Worm (Caenorhabditis elegans): ENCODE data around the gene grd-5.

Gene grd-5

ce11 chrV:8654460-8655419 is 35.9 kb downstream of the grd-5 start:
- TF ChIP-seq dao-5 (tag; optimal IDR thresholded peaks at IDR 0.05) (no peak), him-1 (tag; optimal IDR thresholded peaks at IDR 0.05) (no peak), W03F9.2 (tag; optimal IDR thresholded peaks at IDR 0.05) (no peak)

ce11 chrV:8657911-8658310 is 39.1 kb downstream of the grd-5 start:
- TF ChIP-seq him-1 (tag; optimal IDR thresholded peaks at IDR 0.05) (no peak), dao-5 (tag; optimal IDR thresholded peaks at IDR 0.05) (no peak), W03F9.2 (tag; optimal IDR thresholded peaks at IDR 0.05) (no peak)

- TF ChIP-seq dao-5 (tag; optimal IDR thresholded peaks at IDR 0.05) (no peak), W03F9.2 (tag; optimal IDR thresholded peaks at IDR 0.05) (no peak), him-1 (tag; optimal IDR thresholded peaks at IDR 0.05) (no peak)
Measured at ce11 chrV:8658577-8659362, 39.9 kb downstream of the grd-5 start.

ce11 chrV:8660475-8660874 is 41.6 kb downstream of the grd-5 start:
- TF ChIP-seq him-1 (tag; optimal IDR thresholded peaks at IDR 0.05) (no peak), dao-5 (tag; optimal IDR thresholded peaks at IDR 0.05) (no peak), W03F9.2 (tag; optimal IDR thresholded peaks at IDR 0.05) (no peak)

- TF ChIP-seq W03F9.2 (tag; optimal IDR thresholded peaks at IDR 0.05) (no peak), dao-5 (tag; optimal IDR thresholded peaks at IDR 0.05) (no peak), him-1 (tag; optimal IDR thresholded peaks at IDR 0.05) (no peak)
Measured at ce11 chrV:8661241-8661954, 42.6 kb downstream of the grd-5 start.

ce11 chrV:8662056-8663006 is 43.5 kb downstream of the grd-5 start:
- TF ChIP-seq him-1 (tag; optimal IDR thresholded peaks at IDR 0.05) (no peak), dao-5 (tag; optimal IDR thresholded peaks at IDR 0.05) (no peak), W03F9.2 (tag; optimal IDR thresholded peaks at IDR 0.05) (no peak)

- TF ChIP-seq W03F9.2 (tag; optimal IDR thresholded peaks at IDR 0.05) (no peak), dao-5 (tag; optimal IDR thresholded peaks at IDR 0.05) (no peak), him-1 (tag; optimal IDR thresholded peaks at IDR 0.05) (no peak)
Measured at ce11 chrV:8663023-8663422, 44.2 kb downstream of the grd-5 start.

ce11 chrV:8665765-8666164 is 46.9 kb downstream of the grd-5 start, which contains the start of gene ZC190.4:
Gene ZC190.4 (plus strand): TSS chrV:8666065.
- TF ChIP-seq him-1 (tag; optimal IDR thresholded peaks at IDR 0.05) (no peak), W03F9.2 (tag; optimal IDR thresholded peaks at IDR 0.05) (no peak), dao-5 (tag; optimal IDR thresholded peaks at IDR 0.05) (no peak)

- TF ChIP-seq dao-5 (tag; optimal IDR thresholded peaks at IDR 0.05) (no peak), W03F9.2 (tag; optimal IDR thresholded peaks at IDR 0.05) (no peak), him-1 (tag; optimal IDR thresholded peaks at IDR 0.05) (no peak)
Measured at ce11 chrV:8667230-8668021, 48.6 kb downstream of the grd-5 start.

- no peak for TF ChIP-seq him-1 (tag; optimal IDR thresholded peaks at IDR 0.05)
- no peak for TF ChIP-seq dao-5 (tag; optimal IDR thresholded peaks at IDR 0.05)
- TF ChIP-seq W03F9.2 (tag; optimal IDR thresholded peaks at IDR 0.05), result no peak
Measured at ce11 chrV:8668224-8668623, 49.4 kb downstream of the grd-5 start.
